Fruit fly (Drosophila melanogaster): ENCODE data around the gene CG34299.
A peak's percentile ranks its signal among the peaks of the same experiment; 100 is the strongest.

CG34299 gene

dm6 chr3R:30208766-30209484, 40.5 kb upstream of the CG34299 start, which contains the start of gene RpS7 (continued):
- TF ChIP-seq Ets21C (GFP tag; optimal IDR thresholded peaks at IDR 0.05) (peak; percentile 21), cyc (GFP tag; optimal IDR thresholded peaks at IDR 0.05) (peak; percentile 42), esn (GFP tag; optimal IDR thresholded peaks at IDR 0.05) (peak; percentile 68), CG3919 (GFP tag; optimal IDR thresholded peaks at IDR 0.05) (peak; percentile 80), CG11762 (GFP tag; optimal IDR thresholded peaks at IDR 0.05; ENCODE audit: insufficient read depth) (peak; percentile 43), salr (GFP tag; optimal IDR thresholded peaks at IDR 0.05) (peak; percentile 8 to 61), fkh (GFP tag; optimal IDR thresholded peaks at IDR 0.05) (peak; percentile 29), CG4318 (GFP tag; optimal IDR thresholded peaks at IDR 0.05) (no peak), lz (GFP tag; optimal IDR thresholded peaks at IDR 0.05) (peak; percentile 57), CG11294 (GFP tag; IDR thresholded peaks at IDR 0.05) (no peak), svp (GFP tag) (peak; percentile 84), Eip93F (GFP tag; optimal IDR thresholded peaks at IDR 0.05) (no peak), spab (GFP tag; optimal IDR thresholded peaks at IDR 0.05) (peak; percentile 50), Smox (GFP tag; optimal IDR thresholded peaks at IDR 0.05) (peak; percentile 46), Sox14 (GFP tag; optimal IDR thresholded peaks at IDR 0.05) (peak; percentile 30), CG7368 (GFP tag; optimal IDR thresholded peaks at IDR 0.05) (peak; percentile 78), topi (GFP tag; optimal IDR thresholded peaks at IDR 0.05) (peak; percentile 73), dsx (GFP tag; optimal IDR thresholded peaks at IDR 0.05; ENCODE audit: poor library complexity, severe bottlenecking) (peak; percentile 17), pdm3 (GFP tag; optimal IDR thresholded peaks at IDR 0.05) (peak; percentile 48), dac (GFP tag; optimal IDR thresholded peaks at IDR 0.05) (no peak), Hr4 (GFP tag; optimal IDR thresholded peaks at IDR 0.05) (peak; percentile 2), CG8119 (GFP tag; IDR thresholded peaks at IDR 0.05) (peak; percentile 42; the same call in 2 of the 3 replicates), OdsH (GFP tag; optimal IDR thresholded peaks at IDR 0.05) (peak; percentile 54), CG15336 (GFP tag; IDR thresholded peaks at IDR 0.05) (no peak; the same call in 1 of the 2 replicates), ss (GFP tag; optimal IDR thresholded peaks at IDR 0.05) (peak; percentile 75 to 80), CG31627 (GFP tag; optimal IDR thresholded peaks at IDR 0.05) (peak; percentile 47), CG16779 (tag; optimal IDR thresholded peaks at IDR 0.05) (peak; percentile 70), eg (GFP tag; IDR thresholded peaks at IDR 0.05) (peak; percentile 79), CG11902 (GFP tag; optimal IDR thresholded peaks at IDR 0.05) (no peak), Eip75B (GFP tag; optimal IDR thresholded peaks at IDR 0.05) (peak; percentile 37), Gug (GFP tag; IDR thresholded peaks at IDR 0.05) (peak; percentile 61; the same call in 1 of the 2 replicates), Lpt (GFP tag; optimal IDR thresholded peaks at IDR 0.05) (no peak), CG32006 (GFP tag; optimal IDR thresholded peaks at IDR 0.05) (no peak), CG6276 (GFP tag; optimal IDR thresholded peaks at IDR 0.05) (peak; percentile 39), Eip78C (GFP tag) (peak; percentile 89), Hr39 (GFP tag; optimal IDR thresholded peaks at IDR 0.05) (peak; percentile 34), CG3032 (tag; optimal IDR thresholded peaks at IDR 0.05) (peak; percentile 47), CG6808 (GFP tag; optimal IDR thresholded peaks at IDR 0.05) (peak; percentile 72), vri (GFP tag; optimal IDR thresholded peaks at IDR 0.05) (peak; percentile 62), achi (GFP tag; optimal IDR thresholded peaks at IDR 0.05) (peak; percentile 80)

DNA sequence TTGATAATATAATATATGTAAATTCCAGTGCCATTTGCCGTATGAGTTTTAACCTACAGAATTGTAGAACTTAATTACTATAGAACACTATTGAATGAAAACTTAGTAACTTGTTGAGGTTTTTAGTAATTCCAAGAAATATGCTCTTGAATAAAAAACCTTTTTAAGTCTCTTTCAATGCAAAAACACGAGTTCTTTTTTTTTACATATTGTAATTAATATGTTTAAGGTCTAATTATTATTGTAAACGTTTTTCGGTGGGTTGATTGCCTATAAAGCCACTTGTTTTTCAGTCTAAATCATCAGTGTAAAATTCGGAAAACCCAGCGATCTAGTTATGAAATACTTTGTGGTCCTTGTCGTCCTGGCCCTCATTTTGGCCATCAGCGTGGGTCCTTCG, 39.7 kb upstream of the CG34299 start, which contains the start of gene Anp:
Gene Anp, plus strand, starts transcription at position 301 of the 400 bp plus-strand sequence.
- TF ChIP-seq eg (GFP tag; IDR thresholded peaks at IDR 0.05) (no peak), esn (GFP tag; optimal IDR thresholded peaks at IDR 0.05) (no peak), Gug (GFP tag; IDR thresholded peaks at IDR 0.05) (no peak), Eip78C (GFP tag) (no peak), salr (GFP tag; optimal IDR thresholded peaks at IDR 0.05) (no peak), CG6854 (GFP tag; optimal IDR thresholded peaks at IDR 0.05) (no peak), svp (GFP tag) (no peak)

Data from whole organism, prepupa.